Worm (Caenorhabditis elegans) whole organism, L1 larva: ENCODE measurements around the gene Y73B6BL.29.
A peak's percentile ranks its signal among the peaks of the same experiment; 100 is the strongest.

ENCODE experiments used
- F16B12.6 ChIP-seq: fragments of 150-350 bp; optimal IDR thresholded peaks from 2 replicates; lab custom pipeline; 2014; ENCODE audit warnings: missing biosample characterization, missing genetic modification characterization
- aha-1 ChIP-seq: fragments of 150-350 bp; optimal IDR thresholded peaks from 2 replicates; lab custom pipeline; 2014; ENCODE audit warnings: missing biosample characterization, missing genetic modification characterization
- aly-2 ChIP-seq: fragments of 150-350 bp; optimal IDR thresholded peaks from 2 replicates; lab custom pipeline; 2014; ENCODE audit warnings: missing biosample characterization, missing genetic modification characterization
- ceh-63 ChIP-seq: fragments of 200-800 bp; sonication (Bioruptor generic); optimal IDR thresholded peaks from 2 replicates; lab custom pipeline; 2018; ENCODE audit warnings: mild to moderate bottlenecking, missing genetic modification characterization, missing compliant biosample characterization
- ceh-8 ChIP-seq: fragments of 200-800 bp; sonication (Bioruptor generic); optimal IDR thresholded peaks from 2 replicates; lab custom pipeline; 2018; ENCODE audit warnings: mild to moderate bottlenecking, missing genetic modification characterization, moderate library complexity, missing compliant biosample characterization
- ceh-82 ChIP-seq, 3 experiments: fragments of 150-350 bp in 1 of 3; sonication (generic microtip) in 2 of 3; optimal IDR thresholded peaks; 2 replicates each; lab custom pipeline; 2014 to 2017; ENCODE audit warnings: missing biosample characterization in 3 of 3, missing genetic modification characterization in 3 of 3
- dsc-1 ChIP-seq: sonication (generic microtip); optimal IDR thresholded peaks from 2 replicates; lab custom pipeline; 2016; ENCODE audit warnings: mild to moderate bottlenecking, missing genetic modification characterization, missing compliant biosample characterization
- efl-3 ChIP-seq: fragments of 200-800 bp; sonication (Bioruptor generic); optimal IDR thresholded peaks from 2 replicates; lab custom pipeline; 2018; ENCODE audit warnings: mild to moderate bottlenecking, missing genetic modification characterization, missing compliant biosample characterization
- egl-13 ChIP-seq: sonication (generic microtip); optimal IDR thresholded peaks from 2 replicates; lab custom pipeline; 2016; ENCODE audit warnings: missing genotype, missing genetic modification reagents, missing genetic modification characterization, missing compliant biosample characterization
- elt-2 ChIP-seq: sonication (generic microtip); optimal IDR thresholded peaks from 2 replicates; lab custom pipeline; 2016; ENCODE audit warnings: missing genetic modification characterization, mild to moderate bottlenecking, inconsistent platforms, missing compliant biosample characterization, missing genetic modification reagents
- fos-1 ChIP-seq: fragments of 150-350 bp; optimal IDR thresholded peaks from 2 replicates; lab custom pipeline; 2014; ENCODE audit warnings: missing biosample characterization, missing genetic modification characterization
- hlh-4 ChIP-seq: sonication (generic microtip); optimal IDR thresholded peaks from 2 replicates; lab custom pipeline; 2016; ENCODE audit warnings: mild to moderate bottlenecking, missing genetic modification characterization, missing compliant biosample characterization
- isw-1 ChIP-seq: fragments of 200-800 bp; sonication (Bioruptor generic); IDR thresholded peaks from 2 replicates; pipeline ENCODE4 v1.3.6; 2022; ENCODE audit warnings: missing genetic modification characterization, missing compliant biosample characterization
- jun-1 ChIP-seq: fragments of 150-350 bp; optimal IDR thresholded peaks from 2 replicates; lab custom pipeline; 2014; ENCODE audit warnings: missing biosample characterization, missing genetic modification reagents, missing genetic modification characterization
- lin-14 ChIP-seq: fragments of 200-800 bp; sonication (Bioruptor generic); optimal IDR thresholded peaks from 2 replicates; lab custom pipeline; 2018; ENCODE audit warnings: mild to moderate bottlenecking, missing genetic modification characterization, moderate library complexity, missing compliant biosample characterization
- lin-39 ChIP-seq: fragments of 150-350 bp; optimal IDR thresholded peaks from 2 replicates; lab custom pipeline; 2014; ENCODE audit warnings: missing biosample characterization, missing genetic modification reagents, missing genetic modification characterization
- lsy-2 ChIP-seq, 2 experiments: fragments of 150-350 bp; optimal IDR thresholded peaks; 2 replicates each; lab custom pipeline; 2014; ENCODE audit warnings: missing biosample characterization in 2 of 2, missing genetic modification characterization in 2 of 2
- mab-9 ChIP-seq: fragments of 200-800 bp; sonication (Bioruptor generic); IDR thresholded peaks from 2 replicates; pipeline ENCODE4 v1.3.6; 2022; ENCODE audit warnings: missing genetic modification reagents, missing genetic modification characterization, missing compliant biosample characterization
- nhr-20 ChIP-seq: sonication (generic microtip); optimal IDR thresholded peaks from 2 replicates; lab custom pipeline; 2016; ENCODE audit warnings: mild to moderate bottlenecking, missing genetic modification characterization, missing compliant biosample characterization
- nhr-28 ChIP-seq: fragments of 150-350 bp; optimal IDR thresholded peaks from 2 replicates; lab custom pipeline; 2014; ENCODE audit warnings: missing biosample characterization, missing genetic modification characterization
- nhr-71 ChIP-seq: sonication (generic microtip); optimal IDR thresholded peaks from 2 replicates; lab custom pipeline; 2016; ENCODE audit warnings: mild to moderate bottlenecking, missing genetic modification characterization, moderate library complexity, missing compliant biosample characterization
- nhr-77 ChIP-seq: fragments of 150-350 bp; optimal IDR thresholded peaks from 2 replicates; lab custom pipeline; 2014; ENCODE audit warnings: missing biosample characterization, missing genetic modification characterization
- nhr-84 ChIP-seq: sonication (generic microtip); optimal IDR thresholded peaks from 2 replicates; lab custom pipeline; 2017; ENCODE audit warnings: missing biosample characterization, missing genetic modification characterization
- nhr-90 ChIP-seq: sonication (generic microtip); optimal IDR thresholded peaks from 2 replicates; lab custom pipeline; 2016; ENCODE audit warnings: mild to moderate bottlenecking, missing genetic modification characterization, missing compliant biosample characterization; ENCODE audit not compliant: poor library complexity
- rnt-1 ChIP-seq: sonication (generic microtip); optimal IDR thresholded peaks from 2 replicates; lab custom pipeline; 2016; ENCODE audit warnings: mild to moderate bottlenecking, missing genetic modification characterization, moderate library complexity, missing compliant biosample characterization
- snu-23 ChIP-seq: sonication (generic microtip); optimal IDR thresholded peaks from 2 replicates; lab custom pipeline; 2016; ENCODE audit warnings: missing genetic modification characterization, missing compliant biosample characterization
- unc-62 ChIP-seq: fragments of 150-350 bp; optimal IDR thresholded peaks from 2 replicates; lab custom pipeline; 2014; ENCODE audit warnings: missing biosample characterization, missing genetic modification reagents, missing genetic modification characterization
- unc-98 ChIP-seq: fragments of 200-800 bp; sonication (Bioruptor generic); IDR thresholded peaks from 2 replicates; pipeline ENCODE4 v1.3.6; 2022; ENCODE audit warnings: missing genetic modification characterization, missing compliant biosample characterization
- vab-15 ChIP-seq: sonication (generic microtip); optimal IDR thresholded peaks from 2 replicates; lab custom pipeline; 2017; ENCODE audit warnings: missing genotype, mild to moderate bottlenecking, missing genetic modification characterization, missing compliant biosample characterization
- zip-4 ChIP-seq: fragments of 200-800 bp; sonication (Bioruptor generic); optimal IDR thresholded peaks from 2 replicates; lab custom pipeline; 2018; ENCODE audit warnings: mild to moderate bottlenecking, missing genetic modification characterization, moderate library complexity, missing compliant biosample characterization
- ztf-11 ChIP-seq, 2 experiments: sonication (generic microtip); optimal IDR thresholded peaks; 2 replicates each; lab custom pipeline; 2016 to 2017; ENCODE audit warnings: missing genetic modification characterization in 2 of 2, missing biosample characterization in 1 of 2, missing compliant biosample characterization in 1 of 2

Gene Y73B6BL.29

DNA sequence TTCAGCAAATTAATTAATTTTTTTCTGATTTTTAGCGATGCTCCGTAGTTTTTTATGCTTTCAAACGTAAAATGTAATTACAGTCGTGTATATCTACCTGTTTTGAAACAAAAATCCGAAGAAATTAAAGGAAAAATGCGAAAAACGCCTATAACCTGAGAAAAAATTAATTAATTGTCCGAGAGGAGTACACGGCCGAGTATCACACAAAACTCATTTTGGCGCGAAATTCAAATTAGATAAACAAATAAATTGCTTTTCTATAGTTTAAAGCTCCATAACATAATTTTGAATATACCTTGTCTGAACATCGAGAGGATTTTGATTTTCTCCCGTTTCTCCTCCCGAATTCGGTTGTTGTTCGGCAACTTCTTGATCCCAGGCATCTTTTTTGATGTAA lies 47.8 kb downstream of the Y73B6BL.29 start (continued):
- TF ChIP-seq lsy-2 (tag; optimal IDR thresholded peaks at IDR 0.05; lab: Kevin White, UChicago), result peak in 1 of 2 experiments; percentile 52
- TF ChIP-seq aha-1, result no peak
- TF ChIP-seq aly-2, result no peak
- TF ChIP-seq rnt-1 (tag; lab: Kevin White, UChicago), result peak; percentile 70
- TF ChIP-seq dsc-1 (tag; lab: Kevin White, UChicago), result peak; percentile 36
- TF ChIP-seq nhr-71 (tag; lab: Kevin White, UChicago), result peak; percentile 58
- no peak for TF ChIP-seq zip-4 (GFP tag; lab: Kevin White, UChicago)
- peak; percentile 22 for TF ChIP-seq nhr-20 (tag; lab: Kevin White, UChicago)
- peak; percentile 37 for TF ChIP-seq snu-23 (GFP tag; lab: Kevin White, UChicago)
- TF ChIP-seq hlh-4 (tag; lab: Kevin White, UChicago), result no peak
- no peak for TF ChIP-seq F16B12.6 (tag; lab: Kevin White, UChicago)
- TF ChIP-seq egl-13 (tag; lab: Kevin White, UChicago), result peak; percentile 32
- no peak for TF ChIP-seq fos-1 (tag; lab: Kevin White, UChicago)
- TF ChIP-seq nhr-90 (tag; lab: Kevin White, UChicago), result peak; percentile 57

- no peak for TF ChIP-seq nhr-77 (tag; lab: Kevin White, UChicago)
- no peak for TF ChIP-seq ceh-8 (GFP tag; lab: Kevin White, UChicago)
- no peak for TF ChIP-seq ztf-11 (tag; optimal IDR thresholded peaks at IDR 0.05; lab: Kevin White, UChicago)
- no peak for TF ChIP-seq ceh-82 (tag; optimal IDR thresholded peaks at IDR 0.05; lab: Kevin White, UChicago)
- TF ChIP-seq elt-2 (tag; lab: Kevin White, UChicago), result no peak
- TF ChIP-seq egl-13 (tag; lab: Kevin White, UChicago), result no peak
- no peak for TF ChIP-seq mab-9
- TF ChIP-seq lin-39, result no peak
- no peak for TF ChIP-seq jun-1 (tag; lab: Kevin White, UChicago)
- no peak for TF ChIP-seq vab-15 (tag; lab: Kevin White, UChicago)
- no peak for TF ChIP-seq lin-14 (GFP tag; lab: Kevin White, UChicago)
Measured at ce11 chrIV:6372267-6372666, 50.5 kb downstream of the Y73B6BL.29 start.

DNA sequence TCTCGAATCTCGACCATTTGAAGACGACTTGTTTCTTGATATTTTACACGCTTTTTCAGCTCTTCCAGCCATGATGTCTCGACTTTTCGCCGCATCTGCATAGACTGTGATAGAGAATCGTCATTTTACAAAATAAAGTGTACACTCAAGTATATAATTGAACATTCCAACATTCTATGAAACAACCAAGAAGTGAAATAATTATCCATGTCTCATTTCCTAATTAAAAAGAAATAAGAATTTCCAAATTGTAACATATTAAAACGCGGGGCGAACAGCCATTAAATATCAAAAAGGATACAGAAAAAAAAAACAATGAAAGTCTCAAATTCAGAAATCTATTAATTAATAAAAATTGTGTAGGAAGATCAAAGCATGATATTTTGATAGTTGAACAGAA lies 51.3 kb downstream of the Y73B6BL.29 start, which contains the start of gene smg-3:
Gene smg-3, minus strand, starts transcription at position 101 of the 400 bp plus-strand sequence.
- TF ChIP-seq ceh-8 (GFP tag; lab: Kevin White, UChicago) (no peak), nhr-84 (tag; lab: Kevin White, UChicago) (no peak), isw-1 (GFP tag; lab: Robert Waterston, UW) (no peak), unc-98 (GFP tag; lab: Robert Waterston, UW) (no peak), efl-3 (no peak), ceh-63 (GFP tag; lab: Kevin White, UChicago) (no peak), unc-62 (GFP tag; lab: Kevin White, UChicago) (no peak), zip-4 (GFP tag; lab: Kevin White, UChicago) (no peak), nhr-28 (no peak)
